Fruit fly (Drosophila melanogaster): ENCODE data around the gene CG42564.

CG42564 gene

dm6 chr3R:6380129-6380528, 5.9 kb downstream of the CG42564 start, which contains the start of the genes CG1024 and TfIIFalpha (continued):
- TF ChIP-seq Abd-B (GFP tag; optimal IDR thresholded peaks at IDR 0.05) (no peak), CG4854 (GFP tag; optimal IDR thresholded peaks at IDR 0.05) (no peak), mld (GFP tag; IDR thresholded peaks at IDR 0.05; ENCODE audit: partially characterized antibody) (peak; percentile 87), nau (GFP tag; optimal IDR thresholded peaks at IDR 0.05) (no peak), CG13287 (GFP tag; IDR thresholded peaks at IDR 0.05; ENCODE audit: partially characterized antibody) (peak; percentile 92), MTF-1 (GFP tag; optimal IDR thresholded peaks at IDR 0.05; ENCODE audit: borderline replicate concordance) (no peak), jing (GFP tag; optimal IDR thresholded peaks at IDR 0.05) (no peak), CG17385 (GFP tag; optimal IDR thresholded peaks at IDR 0.05) (no peak), Scr (GFP tag; IDR thresholded peaks at IDR 0.05; ENCODE audit: partially characterized antibody) (peak; percentile 90), hbn (GFP tag; IDR thresholded peaks at IDR 0.05; ENCODE audit: partially characterized antibody) (peak; percentile 91), Dref (GFP tag; IDR thresholded peaks at IDR 0.05) (peak; percentile 78), knrl (GFP tag; IDR thresholded peaks at IDR 0.05; ENCODE audit: partially characterized antibody) (peak; percentile 81), rib (GFP tag; IDR thresholded peaks at IDR 0.05) (no peak), CG32532 (GFP tag; IDR thresholded peaks at IDR 0.05) (no peak), CG9727 (GFP tag; optimal IDR thresholded peaks at IDR 0.05) (no peak), CG4820 (GFP tag; optimal IDR thresholded peaks at IDR 0.05) (no peak), br (optimal IDR thresholded peaks at IDR 0.05) (no peak), zen2 (GFP tag; IDR thresholded peaks at IDR 0.05; ENCODE audit: partially characterized antibody) (peak; percentile 90), CG30020 (tag; optimal IDR thresholded peaks at IDR 0.05) (peak; percentile 43), Dll (GFP tag; IDR thresholded peaks at IDR 0.05; ENCODE audit: partially characterized antibody) (peak; percentile 95), chif (GFP tag; optimal IDR thresholded peaks at IDR 0.05) (no peak), CG4707 (GFP tag; optimal IDR thresholded peaks at IDR 0.05) (no peak), Side (GFP tag; optimal IDR thresholded peaks at IDR 0.05) (peak; percentile 3), Sry-δ (GFP tag; optimal IDR thresholded peaks at IDR 0.05) (peak; percentile 86), ara (GFP tag; IDR thresholded peaks at IDR 0.05) (no peak), Lim3 (GFP tag; IDR thresholded peaks at IDR 0.05) (no peak), E2f2 (GFP tag; IDR thresholded peaks at IDR 0.05) (peak; percentile 64), CG12236 (GFP tag; optimal IDR thresholded peaks at IDR 0.05) (no peak), sob (GFP tag; IDR thresholded peaks at IDR 0.05) (0 out of 2 replicates have a peak, but pooled peaks have one; percentile 31), Atf6 (GFP tag; IDR thresholded peaks at IDR 0.05) (0 out of 2 replicates have a peak, but pooled peaks have one; percentile 9), CG3281 (GFP tag; optimal IDR thresholded peaks at IDR 0.05) (no peak), BEAF-32 (GFP tag; optimal IDR thresholded peaks at IDR 0.05) (peak; percentile 85), sug (tag; optimal IDR thresholded peaks at IDR 0.05) (peak; percentile 35), CG2712 (tag; optimal IDR thresholded peaks at IDR 0.05) (peak; percentile 47), CG3407 (GFP tag; optimal IDR thresholded peaks at IDR 0.05) (no peak), CG18599 (GFP tag; optimal IDR thresholded peaks at IDR 0.05) (no peak), CTCF (GFP tag; optimal IDR thresholded peaks at IDR 0.05) (no peak), psq (GFP tag; optimal IDR thresholded peaks at IDR 0.05) (no peak), CG1603 (tag; optimal IDR thresholded peaks at IDR 0.05) (peak; percentile 23), cato (GFP tag; optimal IDR thresholded peaks at IDR 0.05; ENCODE audit: borderline replicate concordance) (no peak), inv (GFP tag; IDR thresholded peaks at IDR 0.05; ENCODE audit: partially characterized antibody) (peak; percentile 84), CG7963 (GFP tag; IDR thresholded peaks at IDR 0.05; ENCODE audit: partially characterized antibody) (peak; percentile 87), Max (GFP tag; optimal IDR thresholded peaks at IDR 0.05) (peak; percentile 7), CG12659 (GFP tag; optimal IDR thresholded peaks at IDR 0.05) (peak; percentile 61), dmrt99B (tag; optimal IDR thresholded peaks at IDR 0.05) (no peak), Hsf (GFP tag; optimal IDR thresholded peaks at IDR 0.05) (peak; percentile 9), Med (GFP tag) (peak; percentile 49), Myb (GFP tag; optimal IDR thresholded peaks at IDR 0.05) (peak; percentile 39), sens (GFP tag) (peak; percentile 82), CG7372 (GFP tag; IDR thresholded peaks at IDR 0.05) (no peak), Gug (GFP tag; IDR thresholded peaks at IDR 0.05) (no peak)

All from whole organism, embryonic.